Worm (Caenorhabditis elegans): ENCODE data around the gene cyp-13A8.

cyp-13A8 gene

DNA sequence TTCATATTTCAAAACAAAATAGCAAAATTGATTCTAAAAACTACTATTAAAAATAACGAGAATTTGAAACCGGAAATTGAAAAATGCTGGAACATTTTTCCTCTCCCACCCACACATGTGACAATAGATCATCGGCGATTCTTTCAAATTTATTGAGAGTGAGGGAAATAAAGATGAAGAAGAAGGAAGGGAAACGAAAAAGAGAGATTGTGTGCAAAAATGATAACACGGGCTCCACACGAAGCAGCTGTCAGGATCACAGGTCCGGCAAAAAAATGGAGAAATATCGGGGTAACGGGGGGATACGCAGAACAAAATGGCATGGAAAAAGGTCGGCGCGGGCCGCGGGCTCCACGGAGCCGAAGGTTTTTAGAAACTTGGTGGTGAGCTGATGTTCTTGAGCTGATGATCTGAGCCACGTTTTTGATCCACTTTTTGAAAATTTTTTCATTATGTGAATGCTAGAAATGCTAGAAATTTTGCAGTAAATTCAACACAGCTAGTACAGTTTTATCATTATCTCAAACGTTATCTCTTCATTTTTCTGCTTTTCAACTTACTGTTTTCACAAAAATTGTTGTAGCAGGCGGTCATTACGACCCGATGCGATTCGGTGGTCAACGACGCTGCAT is 49.6 kb downstream of the cyp-13A8 start, which contains the start of gene shk-1:
Gene shk-1 (plus strand): TSS at position 582 of the 632 bp plus-strand sequence.
- TF ChIP-seq unc-62 (GFP tag; optimal IDR thresholded peaks at IDR 0.05) = no peak
